Fruit fly (Drosophila melanogaster) whole organism, larva: Measurements from ENCODE around the gene BoYb.

ENCODE experiments used
- noc ChIP-seq: fragments of 200-800 bp; sonication (Bioruptor generic); optimal IDR thresholded peaks from 3 replicates; lab custom pipeline; 2019; ENCODE audit warnings: missing biosample characterization, mild to moderate bottlenecking, missing genetic modification characterization, moderate library complexity

BoYb gene

DNA sequence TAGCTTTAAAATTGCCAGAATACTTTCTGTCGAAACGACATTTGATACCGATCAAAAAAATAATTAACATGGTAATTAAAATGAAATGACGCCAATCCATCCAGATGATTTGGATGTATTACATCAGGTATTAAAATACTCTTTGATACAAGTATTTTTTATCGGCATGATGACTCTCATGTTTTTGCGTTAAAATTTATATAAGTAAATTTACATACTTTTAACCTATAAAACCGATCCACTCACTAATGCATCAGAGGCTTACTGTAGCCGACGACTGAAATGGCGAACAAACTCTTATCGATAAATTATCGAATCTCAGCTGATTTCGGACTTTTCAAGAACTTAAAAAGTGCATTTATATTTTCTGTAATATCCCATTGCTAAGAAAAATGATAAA is at the start of gene BoYb:
TSS of gene BoYb (plus strand) at position 301 of the 400 bp plus-strand sequence.
- TF ChIP-seq noc (tag; lab: Kevin White, UChicago): no peak

DNA sequence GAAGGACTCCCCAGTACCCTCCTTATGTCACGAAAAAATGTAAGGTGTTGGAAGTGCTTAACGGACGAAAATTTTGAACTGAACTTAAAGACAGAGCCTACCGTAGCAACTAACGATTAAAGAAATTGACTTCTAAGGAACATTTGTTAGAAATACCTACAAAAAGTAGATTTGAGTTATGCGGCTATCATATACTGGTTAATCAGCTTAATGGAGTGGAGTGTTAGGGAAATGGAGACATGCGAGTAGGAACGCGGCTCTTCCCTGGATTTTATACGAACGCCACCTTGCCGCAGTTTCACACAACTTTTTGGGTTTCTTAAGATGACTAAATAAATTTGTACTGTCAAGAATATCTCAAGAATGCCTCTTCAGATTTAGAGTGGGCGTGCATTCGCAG is 48.3 kb upstream of the BoYb start, which contains the start of gene CG32462:
TSS of gene CG32462 (minus strand) at position 101 of the 400 bp plus-strand sequence.
- TF ChIP-seq noc (tag; lab: Kevin White, UChicago): no peak

DNA sequence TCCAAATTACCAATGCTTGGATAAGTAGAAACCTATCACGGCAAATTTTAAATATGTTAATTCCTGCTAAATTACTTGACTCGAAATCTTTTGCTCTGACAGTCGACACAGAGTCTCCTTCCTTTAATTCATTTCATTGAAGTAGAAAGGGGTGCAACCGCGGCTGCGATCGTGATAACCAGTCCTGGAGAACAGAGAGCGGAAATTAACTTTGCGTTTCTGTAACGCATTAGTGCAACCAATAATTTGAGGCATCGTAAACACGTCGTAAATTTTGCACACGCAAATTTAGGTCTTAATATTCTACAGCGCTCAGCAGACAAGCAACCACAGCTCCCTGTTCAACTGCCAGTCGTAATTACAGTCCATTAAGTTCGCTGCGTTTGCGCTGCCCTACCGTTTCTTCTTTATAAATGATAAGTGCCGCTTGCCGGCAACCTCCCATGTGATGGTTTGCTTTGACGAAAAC is 45.7 kb upstream of the BoYb start, which contains the start of gene CG32459:
TSS of gene CG32459 (minus strand) at position 51 of the 469 bp plus-strand sequence.
- no peak for TF ChIP-seq noc (tag; lab: Kevin White, UChicago)

DNA sequence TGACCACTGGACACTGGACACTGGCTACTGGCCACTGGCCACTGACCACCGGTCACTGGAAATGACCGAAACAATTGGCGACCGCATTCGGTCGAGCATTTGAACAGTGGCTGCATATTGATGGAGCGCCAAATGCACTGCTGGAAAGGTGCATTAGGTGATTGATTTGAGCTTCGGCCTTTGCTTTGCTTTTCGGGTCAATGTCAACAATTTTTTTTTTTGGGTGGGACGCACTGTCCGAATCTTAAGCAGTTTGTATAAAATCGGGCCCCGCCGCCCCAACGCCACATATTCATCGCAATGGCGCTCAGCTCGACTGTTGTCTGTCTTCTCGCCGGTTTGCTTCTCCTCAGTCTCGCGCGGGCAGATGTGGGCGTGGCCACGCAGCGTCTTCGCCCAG is 41.2 kb upstream of the BoYb start, which contains the start of gene CG13239:
TSS of gene CG13239 (plus strand) at position 301 of the 400 bp plus-strand sequence.
- TF ChIP-seq noc (tag; lab: Kevin White, UChicago): no peak

DNA sequence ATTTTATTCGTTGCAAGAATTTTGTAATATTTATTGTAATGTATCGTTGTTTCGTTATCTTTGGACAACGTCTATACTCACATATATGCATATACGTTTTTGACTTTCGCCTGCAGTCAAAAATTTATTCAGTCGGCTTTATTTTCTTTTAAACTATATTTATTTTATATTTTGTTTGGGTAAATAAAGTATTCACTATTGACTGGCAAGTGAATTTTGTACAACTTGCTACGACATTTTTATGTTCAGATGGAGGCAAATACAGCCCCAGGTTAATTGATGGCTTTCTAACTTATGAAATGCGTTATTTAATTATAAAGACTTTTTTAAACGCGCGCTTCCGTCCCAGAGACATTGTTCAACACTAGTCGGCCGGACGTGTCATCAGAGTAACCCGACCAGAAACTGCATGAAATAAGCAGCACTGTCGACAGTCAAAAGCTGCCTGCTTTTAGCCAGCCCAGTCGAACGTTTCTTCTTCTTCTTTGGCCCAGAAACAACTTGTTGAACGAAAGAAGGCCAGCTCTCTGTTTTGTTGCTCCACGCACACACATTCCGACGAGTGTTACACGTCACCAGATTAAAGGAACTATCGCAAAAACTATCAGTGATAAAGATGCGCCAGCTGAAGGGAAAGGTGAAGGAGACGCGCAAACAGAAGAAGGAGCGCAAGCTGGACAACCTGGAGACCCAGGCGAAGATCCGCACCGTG is 38.2 kb upstream of the BoYb start, which contains the start of gene CG33169:
TSS of gene CG33169 (plus strand) at position 498 of the 712 bp plus-strand sequence.
- no peak for TF ChIP-seq noc (tag; lab: Kevin White, UChicago)

DNA sequence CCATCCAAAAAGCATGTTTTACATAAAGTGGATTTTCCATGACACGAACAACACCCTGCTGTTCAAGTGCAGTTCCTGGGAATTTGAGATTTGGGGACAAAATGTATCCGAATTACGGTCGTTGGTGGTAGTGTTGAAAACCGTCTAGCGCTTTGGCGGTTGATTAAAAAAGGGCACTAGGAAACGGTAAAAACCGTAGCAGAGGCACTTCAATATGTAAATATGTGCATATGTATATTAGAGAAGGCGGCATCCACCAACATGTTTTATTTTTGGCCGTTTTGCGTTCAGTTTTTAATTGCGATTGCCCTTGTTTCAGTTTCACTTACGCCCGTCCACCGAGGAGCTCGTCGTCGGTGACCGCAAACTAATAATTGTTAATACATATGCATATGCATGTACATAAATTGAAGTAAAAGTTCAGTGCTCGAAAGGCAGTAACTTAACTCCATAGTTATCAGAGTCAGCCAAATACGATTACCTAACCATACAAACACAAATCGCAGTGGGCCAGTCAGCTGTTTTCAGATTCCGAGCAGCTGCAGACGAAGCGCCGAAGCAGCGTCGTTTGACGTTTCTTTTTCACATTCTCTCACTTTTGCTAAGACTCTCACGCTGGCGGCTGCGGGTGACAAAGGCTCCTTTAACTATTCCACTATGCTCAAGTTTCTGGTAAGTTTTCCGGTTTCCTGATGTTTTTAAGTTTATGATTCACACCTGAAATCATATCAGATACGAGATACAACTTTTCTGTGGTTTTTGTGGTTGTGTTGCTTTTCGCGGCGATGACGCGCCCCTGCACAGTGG is 37.3 kb upstream of the BoYb start, which contains the start of gene CG33170:
TSS of gene CG33170 (plus strand) at position 347 of the 807 bp plus-strand sequence.
- no peak for TF ChIP-seq noc (tag; lab: Kevin White, UChicago)

DNA sequence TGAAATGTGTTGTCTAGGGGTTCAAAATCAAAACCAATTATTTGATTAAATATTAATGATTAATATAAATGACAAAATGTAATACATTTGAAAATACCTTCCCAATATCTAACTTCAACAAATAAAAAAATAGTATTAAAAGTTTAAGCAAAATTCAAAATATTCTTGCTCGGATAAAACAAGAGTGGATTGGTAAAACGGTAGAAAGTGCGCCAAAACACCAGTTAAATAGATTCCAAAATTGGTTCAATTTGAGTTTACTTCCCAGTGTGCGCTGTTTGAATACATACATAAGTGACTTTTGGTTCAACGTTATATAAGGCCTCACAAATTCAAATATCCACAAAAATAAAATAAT is 36.7 kb upstream of the BoYb start:
- TF ChIP-seq noc (tag; lab: Kevin White, UChicago): peak; percentile 63

DNA sequence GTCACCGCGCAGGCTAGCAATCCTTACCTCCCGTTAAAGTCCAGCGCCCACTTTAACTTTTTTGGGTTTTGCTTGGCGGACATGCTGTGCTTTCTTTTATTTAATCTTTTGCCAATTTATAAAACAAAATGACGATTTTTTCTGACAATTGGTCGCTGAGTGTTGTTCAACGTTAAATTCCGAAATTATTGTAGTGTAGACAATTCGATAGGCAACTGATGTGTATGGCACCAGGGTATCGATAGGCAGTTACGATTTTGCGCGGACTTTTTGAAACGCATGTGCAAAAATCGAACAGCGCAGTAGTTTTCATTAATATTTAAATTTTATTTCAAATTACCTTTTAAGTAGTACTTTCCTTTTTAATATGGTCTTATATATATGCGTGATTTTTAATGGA is 33.6 kb upstream of the BoYb start, which contains the start of gene EMC4:
TSS of gene EMC4 (minus strand) at position 174 of the 400 bp plus-strand sequence.
- TF ChIP-seq noc (tag; lab: Kevin White, UChicago): peak; percentile 56

DNA sequence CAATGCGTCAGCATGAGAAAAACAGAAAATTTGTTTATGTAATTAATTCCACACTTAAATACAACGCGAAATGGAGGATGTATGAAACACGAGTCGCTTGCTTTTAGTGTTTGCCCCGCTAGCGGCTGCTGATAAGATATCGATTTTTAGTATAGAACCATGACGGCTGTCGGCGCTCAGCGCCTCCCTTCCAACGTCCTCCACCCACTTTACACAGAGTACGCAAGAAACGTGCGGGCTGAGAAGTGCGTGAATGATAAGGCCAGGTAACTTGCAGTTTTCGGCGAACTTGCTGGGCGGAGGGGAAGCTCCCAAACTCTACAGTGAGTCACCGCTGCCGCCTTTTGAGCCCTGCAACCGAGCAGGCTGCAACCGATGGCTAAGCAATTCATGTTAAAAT is 31.3 kb upstream of the BoYb start:
- TF ChIP-seq noc (tag; lab: Kevin White, UChicago): no peak

DNA sequence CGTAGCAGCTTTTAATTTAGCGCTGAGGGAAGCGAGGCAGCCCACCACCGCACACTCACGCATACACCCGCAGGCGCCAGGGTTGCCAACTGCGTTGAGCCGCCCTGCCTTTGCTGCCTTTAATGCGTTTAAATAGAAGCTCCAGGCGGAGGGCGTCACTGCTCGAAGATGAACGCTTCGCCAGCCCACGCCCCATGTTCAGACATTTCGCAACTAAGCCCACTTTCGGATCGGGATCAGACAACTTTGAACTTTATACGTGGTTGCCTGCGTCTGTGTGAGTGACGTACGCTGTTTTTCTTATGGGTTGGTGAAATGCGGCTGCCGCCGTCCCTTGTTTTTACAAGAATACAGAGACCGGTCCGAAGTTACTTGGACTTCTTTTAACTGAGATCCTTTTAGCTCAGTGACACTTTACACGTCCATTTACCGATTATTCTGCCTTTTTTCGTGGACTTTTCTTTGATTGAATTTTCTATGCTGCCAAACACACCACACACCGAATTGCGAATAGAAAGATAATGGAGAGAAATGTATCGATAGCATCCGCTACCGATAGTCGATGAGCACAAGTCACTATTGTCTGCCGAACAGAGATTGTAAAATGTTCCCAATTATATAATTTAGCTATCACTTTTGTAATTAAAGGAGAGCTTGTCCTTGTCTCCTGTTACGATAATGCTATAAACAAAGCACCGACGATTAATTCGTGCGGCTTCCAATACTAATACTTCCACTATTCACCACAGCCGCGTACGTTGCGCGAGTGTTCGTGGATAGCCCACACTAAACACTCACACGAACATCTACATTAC is 30.5 kb upstream of the BoYb start:
- TF ChIP-seq noc (tag; lab: Kevin White, UChicago): peak; percentile 12

DNA sequence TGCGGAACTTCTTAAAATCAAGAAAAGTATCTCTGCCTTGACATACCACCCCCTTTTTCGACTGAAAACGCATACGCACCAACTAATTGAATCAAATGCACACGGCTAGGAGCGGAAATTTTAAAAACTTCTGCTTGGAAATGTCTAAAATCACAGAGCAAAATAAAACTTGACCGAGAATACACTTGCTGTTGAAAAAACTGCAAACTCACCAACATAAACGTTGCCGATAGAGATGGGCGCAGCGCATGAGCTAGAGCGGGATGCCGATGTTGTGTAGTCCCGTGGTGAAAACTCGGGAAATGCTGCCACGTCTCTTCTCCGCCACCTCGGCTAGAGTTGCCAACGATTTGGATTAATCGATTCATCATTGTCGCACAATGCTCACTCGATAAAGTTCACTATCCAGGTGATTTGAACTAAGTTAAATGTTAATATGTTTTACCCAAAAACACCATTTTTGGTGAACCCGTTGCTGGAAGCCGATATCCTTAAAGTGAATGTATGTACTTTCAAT is 29.8 kb upstream of the BoYb start, which contains the start of the genes CG11109 and Arf1:
TSS of gene CG11109 (plus strand) at position 356 of the 517 bp plus-strand sequence.
TSS of gene Arf1 (minus strand) at position 387 of the 517 bp plus-strand sequence.
- peak; percentile 32 for TF ChIP-seq noc (tag; lab: Kevin White, UChicago)

DNA sequence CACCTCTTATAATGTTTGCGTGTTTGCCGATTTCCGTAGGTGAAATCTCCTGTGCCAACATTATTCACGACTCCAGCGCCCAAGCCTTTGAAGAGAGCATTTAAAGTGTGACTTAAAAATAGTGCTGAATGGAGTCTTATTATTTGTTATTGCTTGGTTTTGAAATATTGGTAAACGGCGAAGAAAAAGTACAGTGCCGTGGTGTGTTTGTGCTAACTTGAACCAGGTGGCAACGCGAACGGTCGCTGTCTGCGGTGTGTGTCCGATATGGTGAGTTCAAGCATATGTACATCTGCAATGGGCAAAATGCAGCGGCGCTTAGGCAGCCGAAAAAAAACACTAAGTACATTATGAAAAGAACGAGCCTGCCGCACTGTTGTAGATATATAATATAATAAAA is 23.8 kb upstream of the BoYb start:
- no peak for TF ChIP-seq noc (tag; lab: Kevin White, UChicago)

DNA sequence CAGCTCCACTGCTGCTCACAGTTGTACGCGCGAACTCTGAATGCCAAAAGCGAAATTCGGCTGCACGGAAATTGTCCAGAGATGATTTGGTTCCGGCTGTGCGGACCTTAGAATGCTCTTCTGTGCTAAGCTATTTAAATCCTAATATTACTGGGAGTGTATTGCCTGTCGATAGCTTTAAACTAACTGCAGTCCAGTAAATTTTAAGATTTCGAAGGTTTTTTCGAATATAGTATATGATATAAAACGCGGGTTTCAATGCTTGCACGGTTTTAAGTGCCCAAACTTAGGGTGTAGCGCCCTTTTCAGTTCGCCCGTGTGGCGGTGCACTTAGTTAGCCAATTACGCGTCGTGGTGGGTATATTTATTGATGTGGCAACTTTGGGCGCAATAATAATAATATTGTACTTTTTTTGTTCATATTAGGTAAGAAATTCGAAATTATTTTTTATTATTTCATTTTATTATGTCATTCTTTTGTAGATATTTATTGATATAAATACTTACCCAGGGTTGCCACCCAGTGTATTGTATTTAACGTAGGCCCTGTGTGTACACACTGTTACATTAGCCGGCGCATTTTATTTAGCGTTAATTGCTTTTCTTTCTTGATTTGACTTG is 22.9 kb upstream of the BoYb start, which contains the start of the genes Chro and Ssl1:
TSS of gene Chro (minus strand) at position 262 of the 621 bp plus-strand sequence.
TSS of gene Ssl1 (plus strand) at position 367 of the 621 bp plus-strand sequence.
- peak; percentile 100 for TF ChIP-seq noc (tag; lab: Kevin White, UChicago)

DNA sequence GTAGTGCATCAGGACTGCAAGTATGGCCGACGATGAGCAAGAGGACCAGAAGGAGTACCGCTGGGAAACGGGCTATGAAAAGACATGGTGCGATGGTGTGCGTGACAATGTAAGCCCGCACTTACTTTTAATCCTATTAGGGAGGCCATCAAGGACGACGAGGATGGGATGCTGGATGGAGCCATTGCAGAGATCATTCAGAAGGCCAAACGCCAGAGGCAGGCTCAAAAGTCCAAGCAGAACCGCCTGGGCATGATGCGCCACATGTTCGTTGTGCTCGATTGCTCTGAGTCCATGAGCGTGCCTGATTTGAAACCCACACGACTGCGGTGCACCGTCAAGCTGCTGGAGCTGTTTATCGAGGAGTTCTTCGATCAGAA is 22.4 kb upstream of the BoYb start:
- no peak for TF ChIP-seq noc (tag; lab: Kevin White, UChicago)
